Worm (Caenorhabditis elegans) whole organism, L1 larva: Measurements from ENCODE around the gene zag-1.
A peak's percentile ranks its signal among the peaks of the same experiment; 100 is the strongest.

Experiments
- Y116A8C.19 ChIP-seq: sonication (generic microtip); optimal IDR thresholded peaks from 2 replicates; lab custom pipeline; 2016; ENCODE audit warnings: missing compliant biosample characterization, missing genetic modification characterization, borderline replicate concordance
- aha-1 ChIP-seq: fragments of 150-350 bp; optimal IDR thresholded peaks from 2 replicates; lab custom pipeline; 2014; ENCODE audit warnings: missing biosample characterization, missing genetic modification characterization
- ceh-8 ChIP-seq: fragments of 200-800 bp; sonication (Bioruptor generic); optimal IDR thresholded peaks from 2 replicates; lab custom pipeline; 2018; ENCODE audit warnings: mild to moderate bottlenecking, missing genetic modification characterization, moderate library complexity, missing compliant biosample characterization
- ceh-82 ChIP-seq, 3 experiments: fragments of 150-350 bp in 1 of 3; sonication (generic microtip) in 2 of 3; optimal IDR thresholded peaks; 2 replicates each; lab custom pipeline; 2014 to 2017; ENCODE audit warnings: missing biosample characterization in 3 of 3, missing genetic modification characterization in 3 of 3
- ceh-88 ChIP-seq: fragments of 200-800 bp; sonication (Bioruptor generic); IDR thresholded peaks from 2 replicates; pipeline ENCODE4 v1.3.6; 2022; ENCODE audit warnings: missing genetic modification characterization, missing compliant biosample characterization
- ceh-90 ChIP-seq: sonication (generic microtip); optimal IDR thresholded peaks from 2 replicates; lab custom pipeline; 2016; ENCODE audit warnings: missing genetic modification characterization, missing compliant biosample characterization
- dpl-1 ChIP-seq, 3 experiments: fragments of 150-350 bp in 2 of 3; sonication (generic microtip) in 1 of 3; optimal IDR thresholded peaks; 2 replicates each; lab custom pipeline; 2014 to 2017; ENCODE audit warnings: missing biosample characterization in 3 of 3, missing genetic modification characterization in 3 of 3, missing genetic modification reagents in 3 of 3
- efl-1 ChIP-seq, 4 experiments: fragments of 150-350 bp; optimal IDR thresholded peaks in 3 of 4; peaks in 1 of 4; 1 replicate in 1 of 4; 2 replicates in 3 of 4; lab custom pipeline; 2014; ENCODE audit warnings: missing biosample characterization in 2 of 4, missing genetic modification characterization in 2 of 4, missing genetic modification reagents in 2 of 4
- fkh-10 ChIP-seq: sonication (generic microtip); optimal IDR thresholded peaks from 2 replicates; lab custom pipeline; 2017; ENCODE audit warnings: missing biosample characterization, missing genetic modification reagents, missing genetic modification characterization
- fkh-4 ChIP-seq: sonication (generic microtip); optimal IDR thresholded peaks from 2 replicates; lab custom pipeline; 2016; ENCODE audit warnings: missing compliant biosample characterization, missing genetic modification characterization, borderline replicate concordance
- fos-1 ChIP-seq: fragments of 150-350 bp; optimal IDR thresholded peaks from 2 replicates; lab custom pipeline; 2014; ENCODE audit warnings: missing biosample characterization, missing genetic modification characterization
- grh-1 ChIP-seq: fragments of 200-800 bp; sonication (Bioruptor generic); IDR thresholded peaks from 2 replicates; pipeline ENCODE4 v1.3.6; 2022; ENCODE audit warnings: missing genetic modification reagents, missing genetic modification characterization, missing compliant biosample characterization
- hpl-2 ChIP-seq: fragments of 150-350 bp; optimal IDR thresholded peaks from 2 replicates; lab custom pipeline; 2014; ENCODE audit warnings: missing biosample characterization, missing genetic modification reagents, missing genetic modification characterization
- lin-13 ChIP-seq: fragments of 150-350 bp; optimal IDR thresholded peaks from 2 replicates; lab custom pipeline; 2014; ENCODE audit warnings: missing biosample characterization, missing genetic modification reagents, missing genetic modification characterization
- lin-14 ChIP-seq: fragments of 200-800 bp; sonication (Bioruptor generic); optimal IDR thresholded peaks from 2 replicates; lab custom pipeline; 2018; ENCODE audit warnings: mild to moderate bottlenecking, missing genetic modification characterization, moderate library complexity, missing compliant biosample characterization
- lin-15B ChIP-seq: fragments of 150-350 bp; sonication (generic microtip); optimal IDR thresholded peaks from 3 replicates; lab custom pipeline; 2014; ENCODE audit warnings: missing biosample characterization, missing genetic modification characterization
- lin-35 ChIP-seq, 2 experiments: fragments of 150-350 bp; optimal IDR thresholded peaks; 2 replicates each; lab custom pipeline; 2014; ENCODE audit warnings: missing biosample characterization in 2 of 2, missing genetic modification characterization in 2 of 2, missing genetic modification reagents in 2 of 2
- mdl-1 ChIP-seq, 2 experiments: fragments of 150-350 bp; optimal IDR thresholded peaks; 2 replicates each; lab custom pipeline; 2014 to 2017; ENCODE audit warnings: missing biosample characterization in 2 of 2, missing genetic modification characterization in 2 of 2, inconsistent platforms in 1 of 2
- mep-1 ChIP-seq: fragments of 150-350 bp; optimal IDR thresholded peaks from 2 replicates; lab custom pipeline; 2014; ENCODE audit warnings: missing biosample characterization, missing genetic modification characterization
- nhr-19 ChIP-seq: fragments of 200-800 bp; sonication (Bioruptor generic); conservative IDR thresholded peaks from 2 replicates; pipeline ENCODE4 v1.3.6; 2022; ENCODE audit warnings: missing genetic modification characterization, missing compliant biosample characterization
- nhr-20 ChIP-seq: sonication (generic microtip); optimal IDR thresholded peaks from 2 replicates; lab custom pipeline; 2016; ENCODE audit warnings: mild to moderate bottlenecking, missing genetic modification characterization, missing compliant biosample characterization
- nhr-28 ChIP-seq: fragments of 150-350 bp; optimal IDR thresholded peaks from 2 replicates; lab custom pipeline; 2014; ENCODE audit warnings: missing biosample characterization, missing genetic modification characterization
- nhr-47 ChIP-seq: sonication (generic microtip); optimal IDR thresholded peaks from 2 replicates; lab custom pipeline; 2016; ENCODE audit warnings: mild to moderate bottlenecking, missing genetic modification characterization, moderate library complexity, missing compliant biosample characterization
- nhr-76 ChIP-seq: sonication (generic microtip); optimal IDR thresholded peaks from 2 replicates; lab custom pipeline; 2017; ENCODE audit warnings: missing biosample characterization, missing genetic modification characterization
- nhr-85 ChIP-seq: sonication (generic microtip); peaks from one replicate; lab custom pipeline; 2016; ENCODE audit warnings: missing genetic modification characterization, inconsistent platforms, missing compliant biosample characterization
- pax-3 ChIP-seq: fragments of 200-800 bp; sonication (Bioruptor generic); optimal IDR thresholded peaks from 2 replicates; lab custom pipeline; 2018; ENCODE audit warnings: mild to moderate bottlenecking, missing genetic modification characterization, moderate library complexity, missing compliant biosample characterization
- rnt-1 ChIP-seq: sonication (generic microtip); optimal IDR thresholded peaks from 2 replicates; lab custom pipeline; 2016; ENCODE audit warnings: mild to moderate bottlenecking, missing genetic modification characterization, moderate library complexity, missing compliant biosample characterization
- skn-1 ChIP-seq: fragments of 150-350 bp; optimal IDR thresholded peaks from 2 replicates; lab custom pipeline; 2014; ENCODE audit warnings: missing biosample characterization, missing genetic modification characterization
- snpc-4 ChIP-seq: fragments of 150-350 bp; optimal IDR thresholded peaks from 2 replicates; lab custom pipeline; 2014; ENCODE audit warnings: missing biosample characterization, missing genetic modification characterization
- snu-23 ChIP-seq: sonication (generic microtip); optimal IDR thresholded peaks from 2 replicates; lab custom pipeline; 2016; ENCODE audit warnings: missing genetic modification characterization, missing compliant biosample characterization
- sup-37 ChIP-seq: fragments of 200-800 bp; sonication (Bioruptor generic); optimal IDR thresholded peaks from 2 replicates; lab custom pipeline; 2018; ENCODE audit warnings: mild to moderate bottlenecking, missing genetic modification characterization, missing compliant biosample characterization
- swsn-7 ChIP-seq: sonication (generic microtip); optimal IDR thresholded peaks from 2 replicates; lab custom pipeline; 2016; ENCODE audit warnings: missing genetic modification characterization, missing compliant biosample characterization
- unc-86 ChIP-seq: sonication (generic microtip); optimal IDR thresholded peaks from 2 replicates; lab custom pipeline; 2016; ENCODE audit warnings: missing genetic modification characterization, missing compliant biosample characterization
- xbp-1 ChIP-seq: sonication (generic microtip); optimal IDR thresholded peaks from 2 replicates; lab custom pipeline; 2016; ENCODE audit warnings: missing genetic modification characterization, missing compliant biosample characterization
- zag-1 ChIP-seq: fragments of 150-350 bp; optimal IDR thresholded peaks from 2 replicates; lab custom pipeline; 2014; ENCODE audit warnings: missing biosample characterization, missing genetic modification characterization

The zag-1 gene

DNA sequence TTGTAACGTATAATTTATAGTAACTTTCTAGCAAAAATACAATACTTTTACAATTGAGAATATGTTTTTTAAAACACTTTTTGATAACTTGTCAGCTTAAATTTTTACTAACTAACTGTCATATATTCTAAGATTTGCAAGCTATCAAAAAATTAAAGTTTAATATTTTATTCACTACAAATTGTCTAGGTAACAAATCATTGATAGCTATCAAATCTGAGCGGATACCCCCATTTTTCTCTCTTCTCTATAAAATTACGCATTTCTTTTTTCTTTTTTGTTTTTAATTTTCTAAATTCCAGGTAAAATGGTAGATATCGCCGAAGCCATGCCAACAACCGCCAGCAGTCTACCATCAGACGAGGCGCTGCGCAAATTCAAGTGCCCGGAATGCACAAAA lies at the start of gene zag-1:
TSS of gene zag-1 (plus strand) at position 301 of the 400 bp plus-strand sequence.
- TF ChIP-seq nhr-20 (no peak), lin-15B (no peak), grh-1 (GFP tag; lab: Robert Waterston, UW) (no peak), unc-86 (tag; lab: Kevin White, UChicago) (no peak), skn-1 (tag; lab: Kevin White, UChicago) (no peak), nhr-47 (tag; lab: Kevin White, UChicago) (no peak), aha-1 (tag; lab: Kevin White, UChicago) (no peak), ceh-8 (GFP tag; lab: Kevin White, UChicago) (no peak), snu-23 (GFP tag; lab: Kevin White, UChicago) (no peak), nhr-28 (tag; lab: Kevin White, UChicago) (no peak), xbp-1 (tag; lab: Kevin White, UChicago) (no peak), zag-1 (tag; lab: Kevin White, UChicago) (no peak), Y116A8C.19 (no peak), hpl-2 (no peak), nhr-76 (tag; lab: Kevin White, UChicago) (no peak)

- TF ChIP-seq nhr-76 (tag; lab: Kevin White, UChicago) (no peak), dpl-1 (GFP tag; optimal IDR thresholded peaks at IDR 0.05; lab: Kevin White, UChicago) (no peak), sup-37 (GFP tag; lab: Kevin White, UChicago) (no peak), pax-3 (tag; lab: Kevin White, UChicago) (no peak), efl-1 (optimal IDR thresholded peaks at IDR 0.05; lab: Kevin White, UChicago) (no peak), efl-1 (GFP tag; optimal IDR thresholded peaks at IDR 0.05 in 1 of 2; lab: Kevin White, UChicago) (peak in 1 of 2 experiments; percentile 52), lin-35 (GFP tag; optimal IDR thresholded peaks at IDR 0.05; lab: Kevin White, UChicago) (no peak)
Observed at ce11 chrIV:3807092-3807491, 48.6 kb upstream of the zag-1 start, which contains the start of gene M02B7.7. TSS of gene M02B7.7 (minus strand) at chrIV:3807192.

DNA sequence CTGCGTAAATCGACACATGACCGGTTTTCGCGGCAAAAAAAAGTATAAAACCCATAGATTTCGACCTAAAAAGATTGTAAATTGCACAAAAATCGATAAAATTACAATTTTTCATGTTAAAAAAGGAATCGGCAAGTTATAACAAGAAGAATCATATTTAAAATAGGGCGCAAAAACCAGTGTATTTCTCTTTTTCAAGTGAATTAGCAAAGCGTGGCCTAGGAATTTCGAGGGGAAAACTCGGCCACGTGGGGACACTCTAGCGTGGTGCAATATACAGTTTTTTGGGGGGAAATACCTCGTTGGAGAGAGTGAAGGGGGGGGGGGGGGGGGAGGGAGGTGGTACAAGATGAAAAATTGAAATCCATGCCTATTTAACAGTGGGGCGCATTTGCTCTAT lies 48.1 kb upstream of the zag-1 start:
- peak; percentile 24 for TF ChIP-seq fkh-4 (tag; lab: Kevin White, UChicago)
- no peak for TF ChIP-seq sup-37 (GFP tag; lab: Kevin White, UChicago)
- no peak for TF ChIP-seq mep-1 (tag; lab: Kevin White, UChicago)
- TF ChIP-seq lin-14 (GFP tag; lab: Kevin White, UChicago): no peak
- TF ChIP-seq nhr-19: no peak
- TF ChIP-seq lin-13 (GFP tag; lab: Kevin White, UChicago): no peak
- TF ChIP-seq efl-1 (optimal IDR thresholded peaks at IDR 0.05; lab: Kevin White, UChicago): peak in 1 of 2 experiments; percentile 9
- no peak for TF ChIP-seq efl-1 (GFP tag; optimal IDR thresholded peaks at IDR 0.05 in 1 of 2; lab: Kevin White, UChicago)
- no peak for TF ChIP-seq snu-23 (GFP tag; lab: Kevin White, UChicago)
- TF ChIP-seq snpc-4 (tag; lab: Kevin White, UChicago): no peak
- no peak for TF ChIP-seq fos-1 (tag; lab: Kevin White, UChicago)
- no peak for TF ChIP-seq swsn-7 (tag; lab: Kevin White, UChicago)
- peak; percentile 65 for TF ChIP-seq ceh-90
- peak; percentile 74 for TF ChIP-seq nhr-85
- no peak for TF ChIP-seq mdl-1 (tag; optimal IDR thresholded peaks at IDR 0.05; lab: Kevin White, UChicago)
- peak; percentile 76 for TF ChIP-seq rnt-1 (tag; lab: Kevin White, UChicago)
- TF ChIP-seq hpl-2: no peak
- TF ChIP-seq ceh-88 (GFP tag; lab: Robert Waterston, UW): no peak
- no peak for TF ChIP-seq pax-3 (tag; lab: Kevin White, UChicago)

- TF ChIP-seq fkh-10 (GFP tag; lab: Kevin White, UChicago) (no peak), efl-1 (optimal IDR thresholded peaks at IDR 0.05; lab: Kevin White, UChicago) (no peak), efl-1 (GFP tag; optimal IDR thresholded peaks at IDR 0.05 in 1 of 2; lab: Kevin White, UChicago) (peak in 1 of 2 experiments; percentile 70), ceh-82 (tag; optimal IDR thresholded peaks at IDR 0.05; lab: Kevin White, UChicago) (no peak)
Observed at ce11 chrIV:3812812-3813211, 42.8 kb upstream of the zag-1 start.
